Fruit fly (Drosophila melanogaster) whole organism, embryonic: ENCODE results near the gene Naa80.

Source experiments
- Antp ChIP-seq: fragments of 200-800 bp; sonication (Bioruptor generic); optimal IDR thresholded peaks from 3 replicates; lab custom pipeline; 2016; ENCODE audit warnings: missing biosample characterization, missing genetic modification characterization
- Awh ChIP-seq: fragments of 200-800 bp; sonication (Bioruptor generic); IDR thresholded peaks from 2 replicates; pipeline ENCODE4, ENCODE4 v1.3.6; 2022; ENCODE audit warnings: missing biosample characterization, missing genetic modification characterization
- CG10462 ChIP-seq: fragments of 200-800 bp; sonication (Bioruptor generic); optimal IDR thresholded peaks from 2 replicates; lab custom pipeline; 2016; ENCODE audit warnings: missing biosample characterization, missing genetic modification characterization
- CG12942 ChIP-seq: fragments of 200-800 bp; sonication (Bioruptor generic); optimal IDR thresholded peaks from 3 replicates; lab custom pipeline; 2016; ENCODE audit warnings: missing biosample characterization, missing genetic modification characterization
- CG13287 ChIP-seq: fragments of 200-800 bp; sonication (Bioruptor generic); IDR thresholded peaks from 2 replicates; pipeline ENCODE4 v1.3.6; 2022; ENCODE audit warnings: missing biosample characterization, missing genetic modification characterization; ENCODE audit not compliant: partially characterized antibody
- CG13624 ChIP-seq: fragments of 200-800 bp; sonication (Bioruptor generic); optimal IDR thresholded peaks from 2 replicates; lab custom pipeline; 2016; ENCODE audit warnings: missing biosample characterization, missing genetic modification characterization
- CG14710 ChIP-seq: fragments of 200-800 bp; sonication (Bioruptor generic); optimal IDR thresholded peaks from 3 replicates; lab custom pipeline; 2019; ENCODE audit warnings: missing biosample characterization, mild to moderate bottlenecking, missing genetic modification characterization, moderate library complexity
- CG16813 ChIP-seq: fragments of 200-800 bp; sonication (Bioruptor generic); IDR thresholded peaks from 3 replicates; pipeline ENCODE4 v1.3.6; 2022; ENCODE audit warnings: missing biosample characterization, missing genetic modification characterization; ENCODE audit not compliant: partially characterized antibody
- CG1792 ChIP-seq: fragments of 200-800 bp; sonication (Bioruptor generic); optimal IDR thresholded peaks from 2 replicates; lab custom pipeline; 2016; ENCODE audit warnings: missing biosample characterization, missing genetic modification characterization
- CG18011 ChIP-seq: fragments of 200-800 bp; sonication (Bioruptor generic); optimal IDR thresholded peaks from 2 replicates; lab custom pipeline; 2017; ENCODE audit warnings: missing biosample characterization, missing genetic modification characterization, mild to moderate bottlenecking, moderate library complexity, missing genotype
- CG2199 ChIP-seq: fragments of 200-800 bp; sonication (Bioruptor generic); IDR thresholded peaks from 3 replicates; pipeline ENCODE4 v1.3.6; 2022; ENCODE audit warnings: missing biosample characterization, missing genetic modification characterization
- CG30403 ChIP-seq: fragments of 200-800 bp; sonication (Bioruptor generic); optimal IDR thresholded peaks from 3 replicates; lab custom pipeline; 2016; ENCODE audit warnings: missing biosample characterization, missing genetic modification characterization
- CG30431 ChIP-seq: fragments of 200-800 bp; sonication (Bioruptor generic); optimal IDR thresholded peaks from 2 replicates; lab custom pipeline; 2017; ENCODE audit warnings: missing biosample characterization, missing genetic modification characterization
- CG3163 ChIP-seq: fragments of 200-800 bp; sonication (Bioruptor generic); optimal IDR thresholded peaks from 3 replicates; lab custom pipeline; 2016; ENCODE audit warnings: missing biosample characterization, missing genetic modification characterization
- CG4282 ChIP-seq: fragments of 200-800 bp; sonication (Bioruptor generic); optimal IDR thresholded peaks from 2 replicates; lab custom pipeline; 2016; ENCODE audit warnings: missing biosample characterization, missing genetic modification characterization
- CG6272 ChIP-seq: fragments of 200-800 bp; sonication (Bioruptor generic); IDR thresholded peaks from 2 replicates; pipeline ENCODE4 v1.3.6; 2022; ENCODE audit warnings: missing biosample characterization, missing genetic modification characterization
- CG6854 ChIP-seq: fragments of 200-800 bp; sonication (Bioruptor generic); optimal IDR thresholded peaks from 3 replicates; lab custom pipeline; 2017; ENCODE audit warnings: missing biosample characterization, mild to moderate bottlenecking, missing genetic modification characterization
- CG7963 ChIP-seq: fragments of 200-800 bp; sonication (Bioruptor generic); IDR thresholded peaks from 3 replicates; pipeline ENCODE4 v1.3.6; 2022; ENCODE audit warnings: missing biosample characterization, missing genetic modification characterization; ENCODE audit not compliant: partially characterized antibody
- CG8924 ChIP-seq: fragments of 200-800 bp; optimal IDR thresholded peaks from 3 replicates; lab custom pipeline; 2019; ENCODE audit warnings: missing biosample characterization, mild to moderate bottlenecking, missing genetic modification characterization, moderate library complexity
- CG9797 ChIP-seq: fragments of 200-800 bp; sonication (Bioruptor generic); optimal IDR thresholded peaks from 3 replicates; lab custom pipeline; 2018; ENCODE audit warnings: missing biosample characterization, mild to moderate bottlenecking, missing genetic modification characterization
- CkIIα-i1 ChIP-seq: fragments of 200-800 bp; sonication (Bioruptor generic); IDR thresholded peaks from 2 replicates; pipeline ENCODE4 v1.3.6; 2022; ENCODE audit warnings: missing biosample characterization, missing genetic modification characterization
- CoRest ChIP-seq: fragments of 200-800 bp; sonication (Bioruptor generic); optimal IDR thresholded peaks from 3 replicates; lab custom pipeline; 2018; ENCODE audit warnings: missing biosample characterization, mild to moderate bottlenecking, missing genetic modification characterization, moderate library complexity
- Doc2 ChIP-seq: fragments of 200-800 bp; sonication (Bioruptor generic); IDR thresholded peaks from 2 replicates; pipeline ENCODE4 v1.3.6; 2022; ENCODE audit warnings: missing biosample characterization, missing genetic modification characterization
- Drgx ChIP-seq: fragments of 200-800 bp; sonication (Bioruptor generic); IDR thresholded peaks from 2 replicates; pipeline ENCODE4 v1.3.6; 2022; ENCODE audit warnings: missing biosample characterization, missing genetic modification characterization
- GATAe ChIP-seq: fragments of 200-800 bp; sonication (Bioruptor generic); conservative IDR thresholded peaks from 2 replicates; pipeline ENCODE4 v1.3.6; 2022; ENCODE audit warnings: missing biosample characterization, missing genetic modification characterization
- Gsc ChIP-seq: fragments of 200-800 bp; sonication (Bioruptor generic); IDR thresholded peaks from 2 replicates; pipeline ENCODE4 v1.3.6; 2022; ENCODE audit warnings: missing biosample characterization, missing genetic modification characterization
- HLH3B ChIP-seq: fragments of 200-800 bp; sonication (Bioruptor generic); IDR thresholded peaks from 2 replicates; pipeline ENCODE4 v1.3.6; 2022; ENCODE audit warnings: missing biosample characterization, missing genetic modification characterization
- HLHmδ ChIP-seq: fragments of 200-800 bp; sonication (Bioruptor generic); optimal IDR thresholded peaks from 2 replicates; lab custom pipeline; 2018; ENCODE audit warnings: missing biosample characterization, mild to moderate bottlenecking, missing genetic modification characterization, moderate library complexity
- Hr78 ChIP-seq, 2 experiments: fragments of 200-800 bp in 1 of 2; fragments of >200 bp in 1 of 2; sonication (Bioruptor generic) in 1 of 2; optimal IDR thresholded peaks; 2 replicates each; lab custom pipeline; 2017 to 2019; ENCODE audit warnings: missing biosample characterization in 2 of 2, missing genetic modification characterization in 2 of 2, mild to moderate bottlenecking in 1 of 2, moderate library complexity in 1 of 2
- MTF-1 ChIP-seq: fragments of 200-800 bp; sonication (Bioruptor generic); optimal IDR thresholded peaks from 2 replicates; lab custom pipeline; 2018; ENCODE audit warnings: missing biosample characterization, mild to moderate bottlenecking, missing genetic modification characterization, borderline replicate concordance
- NC2α ChIP-seq: fragments of 200-800 bp; sonication (Bioruptor generic); optimal IDR thresholded peaks from 2 replicates; lab custom pipeline; 2016; ENCODE audit warnings: missing biosample characterization, missing genetic modification characterization
- Nf-YC ChIP-seq: fragments of 200-800 bp; optimal IDR thresholded peaks from 3 replicates; lab custom pipeline; 2019; ENCODE audit warnings: missing biosample characterization, mild to moderate bottlenecking, missing genetic modification characterization, moderate library complexity
- Sox102F ChIP-seq: fragments of 200-800 bp; sonication (Bioruptor generic); optimal IDR thresholded peaks from 2 replicates; lab custom pipeline; 2018; ENCODE audit warnings: missing biosample characterization, mild to moderate bottlenecking, missing genetic modification characterization, moderate library complexity
- bigmax ChIP-seq: fragments of 200-800 bp; sonication (Bioruptor generic); optimal IDR thresholded peaks from 2 replicates; lab custom pipeline; 2018; ENCODE audit warnings: missing biosample characterization, mild to moderate bottlenecking, missing genetic modification characterization
- br ChIP-seq: fragments of >200 bp; optimal IDR thresholded peaks from 2 replicates; lab custom pipeline; 2017
- btn ChIP-seq: fragments of 200-800 bp; sonication (Bioruptor generic); optimal IDR thresholded peaks from 2 replicates; lab custom pipeline; 2016; ENCODE audit warnings: missing biosample characterization, missing genetic modification characterization
- cato ChIP-seq: fragments of 200-800 bp; sonication (Bioruptor generic); optimal IDR thresholded peaks from 2 replicates; lab custom pipeline; 2016; ENCODE audit warnings: missing biosample characterization, missing genetic modification characterization, borderline replicate concordance
- cg ChIP-seq: fragments of 200-800 bp; sonication (Bioruptor generic); optimal IDR thresholded peaks from 3 replicates; lab custom pipeline; 2019; ENCODE audit warnings: missing biosample characterization, mild to moderate bottlenecking, missing genetic modification characterization, moderate library complexity
- chif ChIP-seq, 2 experiments: fragments of 200-800 bp; sonication (Bioruptor generic); optimal IDR thresholded peaks; 3 replicates each; lab custom pipeline; 2016; ENCODE audit warnings: missing biosample characterization in 2 of 2, missing genetic modification characterization in 2 of 2
- dimm ChIP-seq: fragments of 200-800 bp; sonication (Bioruptor generic); IDR thresholded peaks from 2 replicates; pipeline ENCODE4 v1.3.6; 2022; ENCODE audit warnings: missing biosample characterization, missing genetic modification characterization
- fru ChIP-seq: fragments of >200 bp; optimal IDR thresholded peaks from 2 replicates; lab custom pipeline; 2017
- h ChIP-seq: fragments of >200 bp; optimal IDR thresholded peaks from 2 replicates; lab custom pipeline; 2017
- kah ChIP-seq: fragments of 200-800 bp; sonication (Bioruptor generic); optimal IDR thresholded peaks from 2 replicates; lab custom pipeline; 2018; ENCODE audit warnings: missing biosample characterization, mild to moderate bottlenecking, missing genetic modification characterization
- kni ChIP-seq: fragments of 200-800 bp; sonication (Bioruptor generic); optimal IDR thresholded peaks from 3 replicates; lab custom pipeline; 2017; ENCODE audit warnings: mild to moderate bottlenecking, missing biosample characterization, missing genetic modification reagents, missing genetic modification characterization
- lab ChIP-seq: fragments of 200-800 bp; sonication (Bioruptor generic); optimal IDR thresholded peaks from 3 replicates; lab custom pipeline; 2017; ENCODE audit warnings: missing biosample characterization, missing genetic modification characterization, mild to moderate bottlenecking, moderate library complexity, missing genetic modification reagents
- lmd ChIP-seq: fragments of 200-800 bp; sonication (Bioruptor generic); IDR thresholded peaks from 2 replicates; pipeline ENCODE4 v1.3.6; 2022; ENCODE audit warnings: missing biosample characterization, missing genetic modification characterization
- pros ChIP-seq: fragments of 200-800 bp; sonication (Bioruptor generic); optimal IDR thresholded peaks from 3 replicates; lab custom pipeline; 2019; ENCODE audit warnings: missing biosample characterization, mild to moderate bottlenecking, missing genetic modification characterization, moderate library complexity
- schlank ChIP-seq: fragments of 200-800 bp; sonication (Bioruptor generic); optimal IDR thresholded peaks from 2 replicates; lab custom pipeline; 2018; ENCODE audit warnings: missing biosample characterization, mild to moderate bottlenecking, missing genetic modification characterization
- slou ChIP-seq: fragments of 200-800 bp; sonication (Bioruptor generic); optimal IDR thresholded peaks from 3 replicates; lab custom pipeline; 2016; ENCODE audit warnings: missing biosample characterization, missing genetic modification characterization
- stc ChIP-seq: fragments of 200-800 bp; sonication (Bioruptor generic); IDR thresholded peaks from 2 replicates; pipeline ENCODE4 v1.3.6; 2022; ENCODE audit warnings: missing biosample characterization, missing genetic modification characterization
- tap ChIP-seq: fragments of 200-800 bp; optimal IDR thresholded peaks from 3 replicates; lab custom pipeline; 2019; ENCODE audit warnings: missing biosample characterization, mild to moderate bottlenecking, missing genetic modification characterization, moderate library complexity
- vfl ChIP-seq: fragments of 200-800 bp; sonication (Bioruptor generic); optimal IDR thresholded peaks from 2 replicates; lab custom pipeline; 2016; ENCODE audit warnings: missing biosample characterization, missing genetic modification characterization

Gene Naa80

dm6 chr3R:9808946-9809545 lies 41.4 kb downstream of the Naa80 start, which contains the start of gene FBXO11 (continued):
- TF ChIP-seq bigmax (GFP tag; lab: Kevin White, UChicago) (no peak), Hr78 (GFP tag; optimal IDR thresholded peaks at IDR 0.05; lab: Kevin White, UChicago) (no peak), schlank (tag; lab: Kevin White, UChicago) (no peak), CG16813 (GFP tag; lab: Robert Waterston, UW) (peak; percentile 18; the same call in 1 of the 3 replicates), Sox102F (GFP tag; lab: Kevin White, UChicago) (no peak), Antp (GFP tag; lab: Kevin White, UChicago) (no peak), CG2199 (no peak), btn (GFP tag; lab: Kevin White, UChicago) (no peak), Gsc (no peak), CoRest (tag; lab: Kevin White, UChicago) (peak; percentile 6), CG30431 (GFP tag; lab: Kevin White, UChicago) (no peak), stc (no peak), CG6854 (GFP tag; lab: Kevin White, UChicago) (no peak), Drgx (GFP tag; lab: Robert Waterston, UW) (peak; percentile 76), pros (no peak), h (lab: Kevin White, UChicago) (no peak), Doc2 (no peak), Awh (no peak), lmd (GFP tag; lab: Robert Waterston, UW) (no peak), Nf-YC (peak; percentile 90), cg (GFP tag; lab: Kevin White, UChicago) (peak; percentile 94), CG4282 (GFP tag; lab: Kevin White, UChicago) (no peak), fru (no peak), CG8924 (peak; percentile 89), CG7963 (GFP tag; lab: Robert Waterston, UW) (no peak), CG6272 (no peak), dimm (GFP tag; lab: Robert Waterston, UW) (no peak), CkIIα-i1 (GFP tag; lab: Robert Waterston, UW) (no peak), kah (GFP tag; lab: Kevin White, UChicago) (peak; percentile 66), slou (GFP tag; lab: Kevin White, UChicago) (no peak), CG3163 (GFP tag; lab: Kevin White, UChicago) (peak; percentile 11), CG10462 (GFP tag; lab: Kevin White, UChicago) (no peak), CG13287 (GFP tag; lab: Robert Waterston, UW) (peak; percentile 70), CG30403 (GFP tag; lab: Kevin White, UChicago) (no peak), CG14710 (tag; lab: Kevin White, UChicago) (peak; percentile 36), NC2α (no peak), CG18011 (GFP tag; lab: Kevin White, UChicago) (no peak), CG1792 (GFP tag; lab: Kevin White, UChicago) (no peak), lab (GFP tag; lab: Kevin White, UChicago) (no peak), kni (no peak), cato (GFP tag; lab: Kevin White, UChicago) (no peak), chif (GFP tag; optimal IDR thresholded peaks at IDR 0.05; lab: Kevin White, UChicago) (no peak), GATAe (GFP tag; lab: Robert Waterston, UW) (no peak), vfl (GFP tag; lab: Kevin White, UChicago) (no peak), HLH3B (GFP tag; lab: Robert Waterston, UW) (no peak), MTF-1 (GFP tag; lab: Kevin White, UChicago) (no peak), HLHmδ (GFP tag; lab: Kevin White, UChicago) (no peak), br (lab: Kevin White, UChicago) (no peak), CG9797 (GFP tag; lab: Kevin White, UChicago) (peak; percentile 89), CG13624 (peak; percentile 25), tap (tag; lab: Kevin White, UChicago) (no peak), CG12942 (no peak)
